Worm (Caenorhabditis elegans) whole organism, L4 larva: ENCODE results near the gene uso-1.

Source experiments
- D1046.2 ChIP-seq: fragments of 200-800 bp; sonication (Bioruptor generic); IDR thresholded peaks from 2 replicates; pipeline ENCODE4 v1.3.6; 2022; ENCODE audit warnings: missing genetic modification characterization, missing compliant biosample characterization
- F26F4.8 ChIP-seq: fragments of 200-800 bp; sonication (Bioruptor generic); conservative IDR thresholded peaks from 2 replicates; pipeline ENCODE4 v1.3.6; 2022; ENCODE audit warnings: missing genetic modification characterization, missing compliant biosample characterization
- F44E2.7 ChIP-seq: fragments of 200-800 bp; sonication (Bioruptor generic); IDR thresholded peaks from 2 replicates; pipeline ENCODE4 v2.1.2; 2022; ENCODE audit warnings: missing genetic modification characterization, missing compliant biosample characterization
- T20F7.1 ChIP-seq: fragments of 200-800 bp; sonication (Bioruptor generic); optimal IDR thresholded peaks from 2 replicates; lab custom pipeline; 2018; ENCODE audit warnings: mild to moderate bottlenecking, missing genetic modification characterization, missing compliant biosample characterization
- Y5F2A.4 ChIP-seq: fragments of 200-800 bp; sonication (Bioruptor generic); optimal IDR thresholded peaks from 2 replicates; lab custom pipeline; 2018; ENCODE audit warnings: mild to moderate bottlenecking, missing genetic modification characterization, missing compliant biosample characterization
- ZK546.5 ChIP-seq, 2 experiments: sonication (generic microtip); optimal IDR thresholded peaks; 2 replicates each; lab custom pipeline; 2017; ENCODE audit warnings: missing biosample characterization in 2 of 2, missing genetic modification characterization in 2 of 2
- aha-1 ChIP-seq: fragments of 150-350 bp; peaks from one replicate; lab custom pipeline; 2014; ENCODE audit warnings: missing biosample characterization, missing genetic modification characterization
- ceh-28 ChIP-seq: fragments of 150-350 bp; optimal IDR thresholded peaks from 2 replicates; lab custom pipeline; 2014; ENCODE audit warnings: missing biosample characterization, missing genetic modification reagents, missing genetic modification characterization
- ceh-44 ChIP-seq: fragments of 200-800 bp; sonication (Bioruptor generic); IDR thresholded peaks from 2 replicates; pipeline ENCODE4 v1.3.6; 2022; ENCODE audit warnings: missing genetic modification reagents, missing genetic modification characterization, missing compliant biosample characterization
- ceh-62 ChIP-seq: sonication (generic microtip); optimal IDR thresholded peaks from 2 replicates; lab custom pipeline; 2017; ENCODE audit warnings: missing biosample characterization, missing genetic modification characterization
- ces-1 ChIP-seq: fragments of 150-350 bp; sonication (generic microtip); optimal IDR thresholded peaks from 4 replicates; lab custom pipeline; 2014; ENCODE audit warnings: missing biosample characterization, missing genetic modification reagents, missing genetic modification characterization
- daf-16 ChIP-seq, 3 experiments: sonication (generic microtip); optimal IDR thresholded peaks; 2 replicates each; lab custom pipeline; 2016 to 2017; ENCODE audit warnings: missing genetic modification characterization in 3 of 3, missing genetic modification reagents in 3 of 3, mild to moderate bottlenecking in 2 of 3, missing compliant biosample characterization in 2 of 3, missing biosample characterization in 1 of 3, moderate library complexity in 1 of 3
- daf-19 ChIP-seq: fragments of 200-800 bp; sonication (Bioruptor generic); conservative IDR thresholded peaks from 2 replicates; pipeline ENCODE4 v1.3.6; 2022; ENCODE audit warnings: missing genetic modification characterization, missing compliant biosample characterization
- dpl-1 ChIP-seq: fragments of 150-350 bp; optimal IDR thresholded peaks from 2 replicates; lab custom pipeline; 2014; ENCODE audit warnings: missing biosample characterization, missing genetic modification reagents, missing genetic modification characterization
- dve-1 ChIP-seq: sonication (generic microtip); optimal IDR thresholded peaks from 2 replicates; lab custom pipeline; 2017; ENCODE audit warnings: antibody characterized with exemption, mild to moderate bottlenecking, missing genetic modification characterization, missing compliant biosample characterization; ENCODE audit not compliant: insufficient read depth
- egl-27 ChIP-seq: sonication (generic microtip); optimal IDR thresholded peaks from 3 replicates; lab custom pipeline; 2017; ENCODE audit warnings: missing biosample characterization, missing genetic modification reagents, missing genetic modification characterization
- egl-43 ChIP-seq: fragments of 200-800 bp; sonication (Bioruptor generic); IDR thresholded peaks from 2 replicates; pipeline ENCODE4 v1.3.6; 2022; ENCODE audit warnings: missing genetic modification reagents, missing genetic modification characterization, missing compliant biosample characterization
- fos-1 ChIP-seq: fragments of 150-350 bp; optimal IDR thresholded peaks from 2 replicates; lab custom pipeline; 2014; ENCODE audit warnings: missing biosample characterization, missing genetic modification characterization
- gei-8 ChIP-seq: fragments of 200-800 bp; sonication (Bioruptor generic); optimal IDR thresholded peaks from 2 replicates; lab custom pipeline; 2018; ENCODE audit warnings: mild to moderate bottlenecking, missing genetic modification characterization, missing compliant biosample characterization
- hif-1 ChIP-seq, 2 experiments: sonication (generic microtip); optimal IDR thresholded peaks; 2 replicates each; lab custom pipeline; 2016 to 2017; ENCODE audit warnings: missing compliant biosample characterization in 2 of 2, missing genetic modification characterization in 2 of 2, missing genetic modification reagents in 2 of 2, missing genotype in 2 of 2, mild to moderate bottlenecking in 1 of 2
- jun-1 ChIP-seq: fragments of 150-350 bp; optimal IDR thresholded peaks from 2 replicates; lab custom pipeline; 2014; ENCODE audit warnings: missing biosample characterization, missing genetic modification reagents, missing genetic modification characterization
- lin-38 ChIP-seq: fragments of 200-800 bp; sonication (Bioruptor generic); IDR thresholded peaks from 2 replicates; pipeline ENCODE4 v1.3.6; 2022; ENCODE audit warnings: missing genetic modification reagents, missing genetic modification characterization, missing compliant biosample characterization
- lin-39 ChIP-seq: fragments of 150-350 bp; optimal IDR thresholded peaks from 2 replicates; lab custom pipeline; 2014; ENCODE audit warnings: missing biosample characterization, missing genetic modification reagents, missing genetic modification characterization
- lsy-2 ChIP-seq, 2 experiments: fragments of 150-350 bp in 1 of 2; sonication (generic microtip) in 1 of 2; optimal IDR thresholded peaks; 2 replicates each; lab custom pipeline; 2014 to 2017; ENCODE audit warnings: missing biosample characterization in 2 of 2, missing genetic modification characterization in 2 of 2
- madf-5 ChIP-seq, 2 experiments: fragments of 200-800 bp; sonication (Bioruptor generic); IDR thresholded peaks; 2 replicates each; pipeline ENCODE4 v1.3.6; 2022; ENCODE audit warnings: missing compliant biosample characterization in 2 of 2, missing genetic modification characterization in 2 of 2
- madf-9 ChIP-seq: fragments of 200-800 bp; sonication (Bioruptor generic); conservative IDR thresholded peaks from 2 replicates; pipeline ENCODE4 v1.3.6; 2022; ENCODE audit warnings: missing genetic modification reagents, missing genetic modification characterization, missing compliant biosample characterization
- mes-2 ChIP-seq: sonication (generic microtip); optimal IDR thresholded peaks from 2 replicates; lab custom pipeline; 2016; ENCODE audit warnings: missing genotype, mild to moderate bottlenecking, missing genetic modification characterization, missing compliant biosample characterization; ENCODE audit not compliant: poor library complexity, severe bottlenecking
- nhr-10 ChIP-seq: fragments of 150-350 bp; optimal IDR thresholded peaks from 2 replicates; lab custom pipeline; 2014; ENCODE audit warnings: missing biosample characterization, missing genetic modification characterization
- nhr-102 ChIP-seq: sonication (generic microtip); optimal IDR thresholded peaks from 2 replicates; lab custom pipeline; 2016; ENCODE audit warnings: mild to moderate bottlenecking, missing genetic modification characterization, moderate library complexity, missing compliant biosample characterization
- nhr-25 ChIP-seq: sonication (generic microtip); optimal IDR thresholded peaks from 2 replicates; lab custom pipeline; 2017; ENCODE audit warnings: missing genetic modification characterization, mild to moderate bottlenecking, missing compliant biosample characterization, antibody characterized with exemption, moderate library complexity, borderline replicate concordance; ENCODE audit not compliant: insufficient read depth
- nhr-28 ChIP-seq: fragments of 150-350 bp; optimal IDR thresholded peaks from 2 replicates; lab custom pipeline; 2014; ENCODE audit warnings: missing biosample characterization, missing genetic modification characterization
- nhr-42 ChIP-seq: fragments of 200-800 bp; sonication (Bioruptor generic); IDR thresholded peaks from 2 replicates; pipeline ENCODE4 v1.3.6; 2022; ENCODE audit warnings: missing genetic modification characterization, missing compliant biosample characterization
- nhr-48 ChIP-seq: sonication (generic microtip); optimal IDR thresholded peaks from 2 replicates; lab custom pipeline; 2016; ENCODE audit warnings: mild to moderate bottlenecking, missing genetic modification characterization, missing compliant biosample characterization
- nhr-77 ChIP-seq: fragments of 150-350 bp; optimal IDR thresholded peaks from 2 replicates; lab custom pipeline; 2014; ENCODE audit warnings: missing biosample characterization, missing genetic modification characterization
- rbr-2 ChIP-seq: sonication (generic microtip); optimal IDR thresholded peaks from 2 replicates; lab custom pipeline; 2016; ENCODE audit warnings: missing genotype, missing genetic modification characterization, missing compliant biosample characterization
- saeg-2 ChIP-seq: fragments of 200-800 bp; sonication (Bioruptor generic); IDR thresholded peaks from 2 replicates; pipeline ENCODE4 v1.3.6; 2022; ENCODE audit warnings: missing genetic modification reagents, missing genetic modification characterization, missing compliant biosample characterization
- sdz-12 ChIP-seq: fragments of 200-800 bp; sonication (Bioruptor generic); optimal IDR thresholded peaks from 2 replicates; lab custom pipeline; 2018; ENCODE audit warnings: mild to moderate bottlenecking, missing genetic modification characterization, missing compliant biosample characterization
- set-16 ChIP-seq: fragments of 200-800 bp; sonication (Bioruptor generic); IDR thresholded peaks from 2 replicates; pipeline ENCODE4 v1.3.6; 2022; ENCODE audit warnings: missing genetic modification reagents, missing genetic modification characterization, missing compliant biosample characterization
- skn-1 ChIP-seq: fragments of 150-350 bp; optimal IDR thresholded peaks from 2 replicates; lab custom pipeline; 2014; ENCODE audit warnings: missing biosample characterization, missing genetic modification characterization
- snpc-1.2 ChIP-seq: fragments of 200-800 bp; sonication (Bioruptor generic); IDR thresholded peaks from 2 replicates; pipeline ENCODE4 v1.3.6; 2022; ENCODE audit warnings: missing genetic modification reagents, missing genetic modification characterization, missing compliant biosample characterization
- snpc-4 ChIP-seq: fragments of 150-350 bp; optimal IDR thresholded peaks from 2 replicates; lab custom pipeline; 2014; ENCODE audit warnings: missing biosample characterization, missing genetic modification characterization
- spr-3 ChIP-seq: fragments of 200-800 bp; sonication (Bioruptor generic); optimal IDR thresholded peaks from 2 replicates; lab custom pipeline; 2018; ENCODE audit warnings: mild to moderate bottlenecking, missing genetic modification characterization, missing compliant biosample characterization
- tra-1 ChIP-seq: fragments of 200-800 bp; sonication (Bioruptor generic); IDR thresholded peaks from 2 replicates; pipeline ENCODE4 v1.3.6; 2022; ENCODE audit warnings: missing genetic modification reagents, missing genetic modification characterization, missing compliant biosample characterization
- zag-1 ChIP-seq: fragments of 150-350 bp; optimal IDR thresholded peaks from 2 replicates; lab custom pipeline; 2014; ENCODE audit warnings: missing biosample characterization, missing genetic modification characterization
- zfp-3 ChIP-seq: fragments of 200-800 bp; sonication (Bioruptor generic); conservative IDR thresholded peaks from 2 replicates; pipeline ENCODE4 v1.3.6; 2022; ENCODE audit warnings: missing genetic modification reagents, missing genetic modification characterization, missing compliant biosample characterization
- zip-2 ChIP-seq: fragments of 150-350 bp; optimal IDR thresholded peaks from 2 replicates; lab custom pipeline; 2014; ENCODE audit warnings: missing biosample characterization, missing genetic modification characterization
- ztf-7 ChIP-seq: fragments of 150-350 bp; optimal IDR thresholded peaks from 2 replicates; lab custom pipeline; 2014; ENCODE audit warnings: missing biosample characterization, missing genetic modification characterization

The uso-1 gene

ce11 chrIV:13456138-13456537 lies 1.5 kb upstream of the uso-1 start:
- 0 out of 4 replicates have a peak, but pooled peaks of 1 of the 2 experiments have one; percentile 10 for TF ChIP-seq madf-5 (GFP tag; IDR thresholded peaks at IDR 0.05; lab: Robert Waterston, UW)
- TF ChIP-seq, all 104 proteins: peak for 1; not testable (repeated sequence) for 103

- 0 out of 2 replicates have a peak, but pooled peaks have one; percentile 25 for TF ChIP-seq egl-43
- 0 out of 2 replicates have a peak, but pooled peaks have one; percentile 26 for TF ChIP-seq D1046.2 (GFP tag; lab: Robert Waterston, UW)
- TF ChIP-seq set-16, result peak; percentile 56
These were observed 602 bp upstream of the uso-1 start, which contains the start of gene Y38H8A.7 for ce11 chrIV:13455200-13455599. TSS of gene Y38H8A.7 (plus strand) at chrIV:13455500.

ce11 chrIV:13453509-13453908 lies 1.1 kb downstream of the uso-1 start:
- no peak for TF ChIP-seq zip-2 (tag; lab: Kevin White, UChicago)
- no peak for TF ChIP-seq ZK546.5 (tag; optimal IDR thresholded peaks at IDR 0.05; lab: Kevin White, UChicago)
- TF ChIP-seq ceh-28, result no peak
- TF ChIP-seq aha-1 (tag; lab: Kevin White, UChicago), result no peak
- no peak for TF ChIP-seq nhr-102 (tag; lab: Kevin White, UChicago)
- no peak for TF ChIP-seq daf-19 (GFP tag; lab: Robert Waterston, UW)
- peak; percentile 92 for TF ChIP-seq lin-38 (GFP tag; lab: Robert Waterston, UW)
- TF ChIP-seq egl-27 (tag; lab: Kevin White, UChicago), result no peak
- TF ChIP-seq ceh-44, result no peak
- peak in 1 of 2 experiments; percentile 24 for TF ChIP-seq lsy-2 (tag; optimal IDR thresholded peaks at IDR 0.05; lab: Kevin White, UChicago)
- no peak for TF ChIP-seq T20F7.1 (GFP tag; lab: Kevin White, UChicago)
- TF ChIP-seq snpc-1.2 (GFP tag; lab: Robert Waterston, UW), result no peak
- peak in 1 of 2 experiments; percentile 7 for TF ChIP-seq hif-1 (tag; optimal IDR thresholded peaks at IDR 0.05; lab: Kevin White, UChicago)
- TF ChIP-seq skn-1 (tag; lab: Kevin White, UChicago), result no peak
- TF ChIP-seq zfp-3 (GFP tag; lab: Robert Waterston, UW), result no peak
- TF ChIP-seq ces-1, result no peak
- TF ChIP-seq nhr-28 (tag; lab: Kevin White, UChicago), result no peak
- peak; percentile 13 for TF ChIP-seq dpl-1 (GFP tag; lab: Kevin White, UChicago)
- TF ChIP-seq Y5F2A.4 (GFP tag; lab: Kevin White, UChicago), result no peak
- TF ChIP-seq snpc-4 (tag; lab: Kevin White, UChicago), result no peak
- no peak for TF ChIP-seq ztf-7 (tag; lab: Kevin White, UChicago)
- TF ChIP-seq sdz-12 (GFP tag; lab: Kevin White, UChicago), result no peak
- TF ChIP-seq spr-3, result no peak
- no peak for TF ChIP-seq lin-39 (tag; lab: Kevin White, UChicago)
- TF ChIP-seq daf-16 (GFP tag; optimal IDR thresholded peaks at IDR 0.05; lab: Kevin White, UChicago), result no peak
- TF ChIP-seq daf-16 (tag; optimal IDR thresholded peaks at IDR 0.05; lab: Kevin White, UChicago), result no peak
- TF ChIP-seq nhr-48 (tag; lab: Kevin White, UChicago), result no peak
- no peak for TF ChIP-seq F44E2.7
- TF ChIP-seq saeg-2 (GFP tag; lab: Robert Waterston, UW), result no peak
- no peak for TF ChIP-seq ceh-62
- peak; percentile 29 for TF ChIP-seq rbr-2 (tag; lab: Kevin White, UChicago)
- TF ChIP-seq mes-2, result peak; percentile 59
- no peak for TF ChIP-seq dve-1 (tag; lab: Kevin White, UChicago)
- no peak for TF ChIP-seq nhr-42 (GFP tag; lab: Robert Waterston, UW)
- TF ChIP-seq madf-9, result no peak
- TF ChIP-seq nhr-77, result no peak
- TF ChIP-seq jun-1 (tag; lab: Kevin White, UChicago), result no peak
- no peak for TF ChIP-seq nhr-25
- TF ChIP-seq gei-8 (GFP tag; lab: Kevin White, UChicago), result no peak
- TF ChIP-seq nhr-10, result no peak
- TF ChIP-seq F26F4.8 (GFP tag; lab: Robert Waterston, UW), result no peak
- TF ChIP-seq fos-1 (tag; lab: Kevin White, UChicago), result no peak
- no peak for TF ChIP-seq zag-1 (tag; lab: Kevin White, UChicago)
- TF ChIP-seq tra-1, result no peak
- TF ChIP-seq, all 104 proteins: peak for 6
